Fruit fly (Drosophila melanogaster) whole organism, embryonic: ENCODE measurements around the gene Spt6.

Experiments
- CG10431 ChIP-seq: fragments of 200-800 bp; sonication (Bioruptor generic); optimal IDR thresholded peaks from 3 replicates; lab custom pipeline; 2018; ENCODE audit warnings: missing biosample characterization, mild to moderate bottlenecking, missing genetic modification characterization
- CG11398 ChIP-seq: fragments of 200-800 bp; sonication (Bioruptor generic); optimal IDR thresholded peaks from 2 replicates; lab custom pipeline; 2016; ENCODE audit warnings: missing biosample characterization, missing genetic modification characterization
- CG13424 ChIP-seq: fragments of 200-800 bp; sonication (Bioruptor generic); optimal IDR thresholded peaks from 2 replicates; lab custom pipeline; 2019; ENCODE audit warnings: missing biosample characterization, mild to moderate bottlenecking, missing genetic modification characterization, moderate library complexity
- CG14667 ChIP-seq: fragments of 200-800 bp; sonication (Bioruptor generic); IDR thresholded peaks from 2 replicates; pipeline ENCODE4 v1.3.6; 2022; ENCODE audit warnings: missing biosample characterization, missing genetic modification characterization
- CG17612 ChIP-seq: fragments of 200-800 bp; sonication (Bioruptor generic); IDR thresholded peaks from 2 replicates; pipeline ENCODE4 v1.3.6; 2022; ENCODE audit warnings: missing biosample characterization, missing genetic modification characterization
- CG1792 ChIP-seq: fragments of 200-800 bp; sonication (Bioruptor generic); optimal IDR thresholded peaks from 2 replicates; lab custom pipeline; 2016; ENCODE audit warnings: missing biosample characterization, missing genetic modification characterization
- CG18262 ChIP-seq: fragments of 200-800 bp; optimal IDR thresholded peaks from 3 replicates; lab custom pipeline; 2019; ENCODE audit warnings: missing biosample characterization, mild to moderate bottlenecking, missing genetic modification characterization, moderate library complexity
- CG18476 ChIP-seq: fragments of 200-800 bp; sonication (Bioruptor generic); optimal IDR thresholded peaks from 2 replicates; lab custom pipeline; 2016; ENCODE audit warnings: missing biosample characterization, mild to moderate bottlenecking, missing genetic modification characterization
- CG2199 ChIP-seq: fragments of 200-800 bp; sonication (Bioruptor generic); IDR thresholded peaks from 3 replicates; pipeline ENCODE4 v1.3.6; 2022; ENCODE audit warnings: missing biosample characterization, missing genetic modification characterization
- CG2202 ChIP-seq: fragments of 200-800 bp; sonication (Bioruptor generic); optimal IDR thresholded peaks from 2 replicates; lab custom pipeline; 2018; ENCODE audit warnings: missing biosample characterization, mild to moderate bottlenecking, missing genetic modification characterization
- CG3847 ChIP-seq: fragments of 200-800 bp; sonication (Bioruptor generic); IDR thresholded peaks from 2 replicates; pipeline ENCODE4 v1.3.6; 2022; ENCODE audit warnings: missing biosample characterization, missing genetic modification characterization
- CG42726 ChIP-seq: fragments of 200-800 bp; sonication (Bioruptor generic); IDR thresholded peaks from 2 replicates; pipeline ENCODE4 v1.3.6; 2022; ENCODE audit warnings: missing biosample characterization, missing genetic modification characterization; ENCODE audit not compliant: partially characterized antibody
- CG4424 ChIP-seq: fragments of 200-800 bp; sonication (Bioruptor generic); optimal IDR thresholded peaks from 3 replicates; lab custom pipeline; 2016; ENCODE audit warnings: missing biosample characterization, missing genetic modification characterization
- CG4617 ChIP-seq: fragments of 200-800 bp; sonication (Bioruptor generic); optimal IDR thresholded peaks from 3 replicates; lab custom pipeline; 2016; ENCODE audit warnings: missing biosample characterization, missing genetic modification characterization, borderline replicate concordance
- CG5953 ChIP-seq: fragments of 200-800 bp; sonication (Bioruptor generic); IDR thresholded peaks from 2 replicates; pipeline ENCODE4 v1.3.6; 2022; ENCODE audit warnings: missing biosample characterization, missing genetic modification characterization
- CG6175 ChIP-seq: fragments of 200-800 bp; sonication (Bioruptor generic); IDR thresholded peaks from 3 replicates; pipeline ENCODE4 v1.3.6; 2022; ENCODE audit warnings: missing biosample characterization, missing genetic modification characterization
- CG8478 ChIP-seq: fragments of >200 bp; optimal IDR thresholded peaks from 2 replicates; lab custom pipeline; 2018
- CG8765 ChIP-seq: fragments of 200-800 bp; sonication (Bioruptor generic); IDR thresholded peaks from 2 replicates; pipeline ENCODE4 v1.3.6; 2022; ENCODE audit warnings: missing biosample characterization, missing genetic modification characterization
- CG8924 ChIP-seq: fragments of 200-800 bp; optimal IDR thresholded peaks from 3 replicates; lab custom pipeline; 2019; ENCODE audit warnings: missing biosample characterization, mild to moderate bottlenecking, missing genetic modification characterization, moderate library complexity
- CG9727 ChIP-seq: fragments of 200-800 bp; sonication (Bioruptor generic); optimal IDR thresholded peaks from 3 replicates; lab custom pipeline; 2017; ENCODE audit warnings: missing biosample characterization, mild to moderate bottlenecking, missing genetic modification characterization
- Dp ChIP-seq: fragments of 200-800 bp; sonication (Bioruptor generic); optimal IDR thresholded peaks from 2 replicates; lab custom pipeline; 2018; ENCODE audit warnings: missing biosample characterization, mild to moderate bottlenecking, missing genetic modification characterization, moderate library complexity
- E2f1 ChIP-seq: fragments of 200-800 bp; sonication (Bioruptor generic); IDR thresholded peaks from 2 replicates; pipeline ENCODE4 v1.3.6; 2022; ENCODE audit warnings: missing biosample characterization, missing genetic modification characterization
- E2f2 ChIP-seq: fragments of 200-800 bp; sonication (Bioruptor generic); IDR thresholded peaks from 2 replicates; pipeline ENCODE4 v1.3.6; 2022; ENCODE audit warnings: missing biosample characterization, missing genetic modification characterization
- Elba2 ChIP-seq: fragments of 200-800 bp; sonication (Bioruptor generic); optimal IDR thresholded peaks from 3 replicates; lab custom pipeline; 2016; ENCODE audit warnings: missing biosample characterization, missing genetic modification characterization
- Lhr ChIP-seq: fragments of 200-800 bp; sonication (Bioruptor generic); optimal IDR thresholded peaks from 3 replicates; lab custom pipeline; 2017; ENCODE audit warnings: mild to moderate bottlenecking, missing biosample characterization, missing genetic modification reagents, missing genetic modification characterization
- NK7.1 ChIP-seq: fragments of 200-800 bp; sonication (Bioruptor generic); optimal IDR thresholded peaks from 3 replicates; lab custom pipeline; 2016; ENCODE audit warnings: missing biosample characterization, missing genetic modification characterization
- Oaz ChIP-seq: fragments of 200-800 bp; sonication (Bioruptor generic); IDR thresholded peaks from 2 replicates; pipeline ENCODE4 v1.3.6; 2022; ENCODE audit warnings: missing biosample characterization, missing genetic modification characterization
- Opbp ChIP-seq: fragments of 200-800 bp; sonication (Bioruptor generic); IDR thresholded peaks from 3 replicates; pipeline ENCODE4 v1.3.6; 2022; ENCODE audit warnings: missing biosample characterization, missing genetic modification characterization; ENCODE audit not compliant: partially characterized antibody
- Rfx ChIP-seq: fragments of 200-800 bp; sonication (Bioruptor generic); IDR thresholded peaks from 2 replicates; pipeline ENCODE4 v1.3.6; 2022; ENCODE audit warnings: missing biosample characterization, missing genetic modification characterization
- Sin3A ChIP-seq: fragments of >200 bp; optimal IDR thresholded peaks from 2 replicates; lab custom pipeline; 2018
- Sox102F ChIP-seq: fragments of 200-800 bp; sonication (Bioruptor generic); optimal IDR thresholded peaks from 2 replicates; lab custom pipeline; 2018; ENCODE audit warnings: missing biosample characterization, mild to moderate bottlenecking, missing genetic modification characterization, moderate library complexity
- TFAM ChIP-seq: fragments of 200-800 bp; sonication (Bioruptor generic); optimal IDR thresholded peaks from 2 replicates; lab custom pipeline; 2017; ENCODE audit warnings: missing biosample characterization, missing genetic modification characterization, inconsistent platforms
- ac ChIP-seq: fragments of 200-800 bp; sonication (Bioruptor generic); optimal IDR thresholded peaks from 3 replicates; lab custom pipeline; 2017; ENCODE audit warnings: missing biosample characterization, mild to moderate bottlenecking, missing genetic modification characterization
- az2 ChIP-seq: fragments of 200-800 bp; sonication (Bioruptor generic); optimal IDR thresholded peaks from 3 replicates; lab custom pipeline; 2016; ENCODE audit warnings: missing biosample characterization, missing genetic modification characterization
- br ChIP-seq: fragments of >200 bp; optimal IDR thresholded peaks from 2 replicates; lab custom pipeline; 2017
- ci ChIP-seq: fragments of 200-800 bp; sonication (Bioruptor generic); IDR thresholded peaks from 3 replicates; pipeline ENCODE4 v1.3.6; 2022; ENCODE audit warnings: missing biosample characterization, missing genetic modification characterization
- crc ChIP-seq: fragments of 200-800 bp; sonication (Bioruptor generic); optimal IDR thresholded peaks from 2 replicates; lab custom pipeline; 2016; ENCODE audit warnings: missing biosample characterization, missing genetic modification characterization
- disco-r ChIP-seq: fragments of 200-800 bp; sonication (Bioruptor generic); optimal IDR thresholded peaks from 2 replicates; lab custom pipeline; 2016; ENCODE audit warnings: missing biosample characterization, missing genetic modification characterization
- ftz-f1 ChIP-seq: fragments of 200-800 bp; sonication (Bioruptor generic); optimal IDR thresholded peaks from 2 replicates; lab custom pipeline; 2016; ENCODE audit warnings: missing biosample characterization, missing genetic modification characterization
- gem ChIP-seq: fragments of 200-800 bp; sonication (Bioruptor generic); optimal IDR thresholded peaks from 2 replicates; lab custom pipeline; 2019; ENCODE audit warnings: missing biosample characterization, mild to moderate bottlenecking, missing genetic modification characterization, moderate library complexity
- grau ChIP-seq: fragments of 200-800 bp; optimal IDR thresholded peaks from 3 replicates; lab custom pipeline; 2019; ENCODE audit warnings: missing biosample characterization, mild to moderate bottlenecking, missing genetic modification characterization, moderate library complexity
- hth ChIP-seq: fragments of >200 bp; optimal IDR thresholded peaks from 2 replicates; lab custom pipeline; 2017; ENCODE audit warnings: inconsistent platforms
- insv ChIP-seq, 2 experiments: fragments of 200-800 bp; sonication (Bioruptor generic); optimal IDR thresholded peaks; 3 replicates each; lab custom pipeline; 2016 to 2018; ENCODE audit warnings: missing biosample characterization in 2 of 2, missing genetic modification characterization in 2 of 2
- jigr1 ChIP-seq: fragments of 200-800 bp; sonication (Bioruptor generic); IDR thresholded peaks from 3 replicates; pipeline ENCODE4 v1.3.6; 2022; ENCODE audit warnings: missing biosample characterization, missing genetic modification characterization
- kah ChIP-seq: fragments of 200-800 bp; sonication (Bioruptor generic); optimal IDR thresholded peaks from 2 replicates; lab custom pipeline; 2018; ENCODE audit warnings: missing biosample characterization, mild to moderate bottlenecking, missing genetic modification characterization
- lab ChIP-seq: fragments of 200-800 bp; sonication (Bioruptor generic); optimal IDR thresholded peaks from 3 replicates; lab custom pipeline; 2017; ENCODE audit warnings: missing biosample characterization, missing genetic modification characterization, mild to moderate bottlenecking, moderate library complexity, missing genetic modification reagents
- mirr ChIP-seq: fragments of 200-800 bp; sonication (Bioruptor generic); optimal IDR thresholded peaks from 3 replicates; lab custom pipeline; 2018; ENCODE audit warnings: missing biosample characterization, mild to moderate bottlenecking, missing genetic modification characterization
- nau ChIP-seq: fragments of 200-800 bp; sonication (Bioruptor generic); optimal IDR thresholded peaks from 3 replicates; lab custom pipeline; 2017; ENCODE audit warnings: missing biosample characterization, mild to moderate bottlenecking, missing genetic modification characterization, missing genetic modification reagents
- pho ChIP-seq: fragments of 200-800 bp; sonication (Bioruptor generic); optimal IDR thresholded peaks from 2 replicates; lab custom pipeline; 2016; ENCODE audit warnings: missing biosample characterization, missing genetic modification characterization
- pnt ChIP-seq: fragments of 200-800 bp; sonication (Bioruptor generic); optimal IDR thresholded peaks from 3 replicates; lab custom pipeline; 2016; ENCODE audit warnings: missing biosample characterization, missing genetic modification characterization
- rib ChIP-seq: fragments of 200-800 bp; sonication (Bioruptor generic); IDR thresholded peaks from 2 replicates; pipeline ENCODE4 v1.3.6; 2022; ENCODE audit warnings: missing biosample characterization, missing genetic modification characterization
- sob ChIP-seq: fragments of 200-800 bp; sonication (Bioruptor generic); IDR thresholded peaks from 2 replicates; pipeline ENCODE4 v1.3.6; 2022; ENCODE audit warnings: missing biosample characterization, missing genetic modification characterization
- ssp ChIP-seq: fragments of 200-800 bp; sonication (Bioruptor generic); IDR thresholded peaks from 2 replicates; pipeline ENCODE4 v1.3.6; 2022; ENCODE audit warnings: missing biosample characterization, missing genetic modification characterization

Gene Spt6

DNA sequence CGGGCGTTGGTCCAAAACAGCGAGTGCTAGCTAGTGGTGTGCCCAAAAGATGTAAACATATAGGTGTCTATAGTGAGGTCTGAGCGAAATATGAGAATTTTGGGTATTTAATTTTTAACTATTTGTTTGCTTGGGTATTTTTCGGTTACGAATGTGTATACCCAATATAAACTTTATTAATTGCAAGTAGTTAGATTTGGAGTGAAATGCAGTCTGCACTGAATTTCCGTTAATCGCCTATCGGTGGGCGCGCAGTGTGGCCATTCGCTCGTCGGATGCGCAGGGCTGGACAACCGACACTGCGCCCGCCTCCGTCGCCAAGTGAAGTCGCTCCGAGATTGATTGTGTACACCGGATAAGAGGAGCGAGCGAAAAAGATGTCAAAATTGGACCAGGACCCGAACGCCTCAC, 27.5 kb downstream of the Spt6 start, which contains the start of the genes CG15891 and CG3815 (continued):
- peak; percentile 18 for TF ChIP-seq Dp (GFP tag; lab: Kevin White, UChicago)
- TF ChIP-seq lab (GFP tag; lab: Kevin White, UChicago) = no peak
- 0 out of 3 replicates have a peak, but pooled peaks have one; percentile 48 for TF ChIP-seq Opbp (GFP tag; lab: Robert Waterston, UW)
- peak; percentile 7 for TF ChIP-seq CG4424
- peak in 1 of 2 experiments; percentile 61 for TF ChIP-seq insv (GFP tag; optimal IDR thresholded peaks at IDR 0.05; lab: Kevin White, UChicago)
- 0 out of 3 replicates have a peak, but pooled peaks have one; percentile 32 for TF ChIP-seq jigr1 (GFP tag; lab: Robert Waterston, UW)
- no peak for TF ChIP-seq gem (tag; lab: Kevin White, UChicago)
- no peak for TF ChIP-seq hth (lab: Kevin White, UChicago)
- no peak for TF ChIP-seq Sox102F
- TF ChIP-seq CG11398 (GFP tag; lab: Kevin White, UChicago) = no peak
- no peak for TF ChIP-seq CG6175
- TF ChIP-seq TFAM (GFP tag; lab: Kevin White, UChicago) = no peak
- peak; percentile 52 for TF ChIP-seq CG9727
- TF ChIP-seq CG2202 = no peak
- TF ChIP-seq E2f2 (GFP tag; lab: Robert Waterston, UW) = peak; percentile 54
- TF ChIP-seq CG2199 (GFP tag; lab: Robert Waterston, UW) = no peak
- no peak for TF ChIP-seq CG10431
- TF ChIP-seq Elba2 (GFP tag; lab: Kevin White, UChicago) = no peak
- TF ChIP-seq CG18262 = peak; percentile 48
- no peak for TF ChIP-seq CG17612 (GFP tag; lab: Robert Waterston, UW)
- no peak for TF ChIP-seq nau
- TF ChIP-seq E2f1 (GFP tag; lab: Robert Waterston, UW) = 0 out of 2 replicates have a peak, but pooled peaks have one; percentile 12
- TF ChIP-seq CG5953 (GFP tag; lab: Robert Waterston, UW) = no peak
- TF ChIP-seq Lhr = peak; percentile 17
- no peak for TF ChIP-seq Oaz (GFP tag; lab: Robert Waterston, UW)
- 0 out of 2 replicates have a peak, but pooled peaks have one; percentile 27 for TF ChIP-seq CG8765 (GFP tag; lab: Robert Waterston, UW)
- TF ChIP-seq CG8478 (lab: Kevin White, UChicago) = no peak
- no peak for TF ChIP-seq ftz-f1 (GFP tag; lab: Kevin White, UChicago)
- peak; percentile 23 for TF ChIP-seq NK7.1 (GFP tag; lab: Kevin White, UChicago)
- 0 out of 2 replicates have a peak, but pooled peaks have one; percentile 19 for TF ChIP-seq rib (GFP tag; lab: Robert Waterston, UW)
- TF ChIP-seq Sin3A (lab: Kevin White, UChicago) = peak; percentile 89
- peak; percentile 47 for TF ChIP-seq pho
- no peak for TF ChIP-seq disco-r (GFP tag; lab: Kevin White, UChicago)
- TF ChIP-seq mirr = peak; percentile 33
- TF ChIP-seq CG8924 (tag; lab: Kevin White, UChicago) = peak; percentile 55
- TF ChIP-seq crc (GFP tag; lab: Kevin White, UChicago) = no peak
- TF ChIP-seq pnt = peak; percentile 25
- TF ChIP-seq CG4617 (GFP tag; lab: Kevin White, UChicago) = peak; percentile 71
- TF ChIP-seq grau (tag; lab: Kevin White, UChicago) = peak; percentile 70
- TF ChIP-seq CG14667 (GFP tag; lab: Robert Waterston, UW) = no peak
- TF ChIP-seq kah (GFP tag; lab: Kevin White, UChicago) = peak; percentile 40
- TF ChIP-seq sob = peak; percentile 46; the same call in 1 of the 2 replicates
- peak; percentile 16 for TF ChIP-seq az2 (GFP tag; lab: Kevin White, UChicago)
- TF ChIP-seq Rfx = peak; percentile 76
- TF ChIP-seq CG42726 (GFP tag; lab: Robert Waterston, UW) = 0 out of 2 replicates have a peak, but pooled peaks have one; percentile 8
- TF ChIP-seq CG13424 = peak; percentile 70
- peak; percentile 71 for TF ChIP-seq ssp (GFP tag; lab: Robert Waterston, UW)
- no peak for TF ChIP-seq br
- peak; percentile 82 for TF ChIP-seq CG3847 (GFP tag; lab: Robert Waterston, UW)
- no peak for TF ChIP-seq CG18476 (GFP tag; lab: Kevin White, UChicago)
- peak; percentile 25 for TF ChIP-seq CG1792 (GFP tag; lab: Kevin White, UChicago)
- 0 out of 3 replicates have a peak, but pooled peaks have one; percentile 40 for TF ChIP-seq ci
- no peak for TF ChIP-seq ac (GFP tag; lab: Kevin White, UChicago)
